Worm (Caenorhabditis elegans): Measurements from ENCODE around the gene T22D1.5.
A peak's percentile ranks its signal among the peaks of the same experiment; 100 is the strongest.

The T22D1.5 gene

DNA sequence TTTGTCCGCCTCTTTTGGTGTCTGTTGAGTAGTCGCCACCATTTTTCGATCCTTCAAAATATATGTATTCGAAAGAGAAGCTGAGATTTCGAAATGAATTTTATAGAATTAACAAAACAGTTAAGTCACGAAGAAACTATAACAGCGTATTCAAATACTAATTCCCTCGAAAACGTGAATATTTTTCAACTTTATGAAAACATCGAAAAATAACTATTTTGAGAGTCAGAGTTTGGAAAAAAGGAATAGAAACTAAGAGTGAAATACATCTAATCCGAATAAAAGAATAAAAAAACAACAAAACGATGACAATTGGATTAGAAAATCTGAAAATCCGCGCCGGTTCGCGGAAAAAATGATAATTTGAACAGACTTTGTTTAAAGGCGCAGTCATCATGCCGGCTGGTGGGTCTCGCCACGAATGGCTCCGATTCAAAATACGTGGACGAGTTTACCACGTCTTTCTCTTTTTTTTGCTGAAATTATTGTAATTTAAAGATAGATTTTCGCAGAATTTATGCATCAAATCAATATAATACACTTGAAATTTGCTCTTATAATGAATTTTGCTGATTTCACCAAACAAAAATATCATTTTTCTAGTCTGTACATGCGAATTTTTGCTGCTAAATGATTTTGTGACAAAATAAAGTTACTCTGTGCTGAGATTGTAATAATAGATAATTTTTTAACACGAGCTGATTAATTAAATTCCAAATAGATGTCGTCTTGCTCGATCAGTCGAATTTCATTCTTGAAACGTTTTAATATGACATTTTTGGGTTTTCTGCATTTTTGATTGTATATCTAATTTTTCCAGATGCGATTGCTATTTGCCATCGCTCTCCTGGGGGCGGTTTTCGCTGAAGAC lies 6.3 kb downstream of the T22D1.5 start, which contains the start of the genes rpn-1 and ribo-1 (continued):
- TF ChIP-seq mbf-1 (tag; optimal IDR thresholded peaks at IDR 0.05) (no peak), mab-5 (tag; optimal IDR thresholded peaks at IDR 0.05) (no peak), peb-1 (tag; optimal IDR thresholded peaks at IDR 0.05) (no peak)

DNA sequence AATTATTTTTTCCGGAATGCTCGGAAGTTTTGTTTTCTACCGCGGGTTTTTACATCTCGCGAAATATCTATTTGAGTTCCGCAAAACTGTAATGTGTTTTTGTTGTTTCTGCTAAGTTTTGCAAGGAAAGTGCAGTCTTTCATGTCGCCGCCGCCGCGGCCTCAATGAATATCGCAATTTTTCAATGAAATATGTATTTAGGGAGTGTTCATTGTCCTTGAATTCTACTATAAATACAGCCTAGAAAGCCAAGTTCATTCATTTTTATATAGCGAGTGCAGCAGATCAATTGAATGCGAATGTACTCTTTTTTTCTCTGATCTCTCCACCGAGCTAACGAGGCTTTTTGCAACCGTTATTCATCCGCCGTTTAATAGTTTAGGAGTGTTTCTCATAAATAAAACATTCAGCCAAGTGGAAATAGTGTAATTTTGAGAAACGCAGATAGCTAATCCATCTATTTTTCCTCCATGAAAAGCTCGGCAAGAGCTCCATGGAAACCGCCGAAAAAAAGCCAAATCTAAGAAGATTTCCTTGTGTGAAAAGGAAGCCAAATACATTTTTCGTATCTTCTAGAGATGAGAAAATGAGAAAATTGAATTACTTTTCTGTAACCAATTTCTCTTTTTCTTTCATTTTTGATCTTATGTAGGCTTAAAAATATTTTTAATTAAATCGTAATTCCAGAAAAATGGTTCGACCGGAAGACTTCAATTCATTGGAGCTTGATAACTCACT lies 9.3 kb downstream of the T22D1.5 start, which contains the start of gene T22D1.3:
T22D1.3 (plus strand) TSS at position 688 of the 738 bp plus-strand sequence.
- TF ChIP-seq unc-55 (GFP tag; optimal IDR thresholded peaks at IDR 0.05) = peak; percentile 59
- peak in 1 of 2 experiments; percentile 30 for TF ChIP-seq lsy-2 (tag; optimal IDR thresholded peaks at IDR 0.05)
- TF ChIP-seq ceh-16 (tag; optimal IDR thresholded peaks at IDR 0.05) = no peak
- TF ChIP-seq snpc-4 (tag; optimal IDR thresholded peaks at IDR 0.05) = peak; percentile 30
- no peak for TF ChIP-seq peb-1 (tag; optimal IDR thresholded peaks at IDR 0.05)
- TF ChIP-seq C34F6.9 (tag; optimal IDR thresholded peaks at IDR 0.05) = peak; percentile 19
- TF ChIP-seq crh-2 (tag; optimal IDR thresholded peaks at IDR 0.05) = no peak

DNA sequence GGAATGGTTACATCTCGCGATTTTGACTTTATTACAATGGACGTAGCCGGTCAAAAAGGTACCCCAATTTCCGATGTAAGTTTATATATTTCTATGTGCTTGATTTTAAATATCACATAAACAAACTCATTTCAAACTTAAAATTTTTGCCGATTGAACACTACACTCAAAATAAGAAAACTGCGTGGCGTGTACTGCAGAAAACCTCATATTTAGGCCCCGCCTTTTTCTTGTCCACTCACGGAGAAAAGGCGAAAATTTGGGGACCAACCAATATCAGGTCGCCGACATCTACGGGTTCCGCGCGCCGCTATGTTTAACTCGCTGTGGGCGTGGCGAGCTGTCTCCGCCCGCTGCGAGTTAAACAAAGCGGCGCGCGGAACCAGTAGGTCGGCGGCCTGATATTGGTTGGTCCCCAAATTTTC lies 10.4 kb downstream of the T22D1.5 start:
- TF ChIP-seq snpc-4 (tag; optimal IDR thresholded peaks at IDR 0.05) = peak; percentile 26

DNA sequence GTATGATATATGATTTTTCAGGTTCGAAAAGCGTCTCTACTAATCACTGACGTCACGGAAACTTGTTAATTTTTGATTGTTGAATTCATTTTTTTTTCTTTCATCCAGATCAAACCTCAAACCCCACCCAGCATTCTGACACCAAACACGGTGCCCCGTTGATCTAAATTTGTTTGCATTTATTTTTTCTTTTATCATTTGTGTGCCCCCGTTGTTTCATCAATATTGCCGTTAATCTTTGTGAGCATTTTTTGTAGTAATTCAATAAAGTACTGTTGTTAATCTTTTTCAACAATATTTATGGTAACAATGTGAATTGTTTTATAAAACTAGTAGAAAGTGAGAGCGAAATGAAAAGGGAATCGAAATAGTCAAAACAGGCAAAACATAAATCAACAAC lies 13.1 kb downstream of the T22D1.5 start:
- TF ChIP-seq nhr-25 (tag; optimal IDR thresholded peaks at IDR 0.05) = no peak
- TF ChIP-seq nhr-11 (tag; optimal IDR thresholded peaks at IDR 0.05) = no peak
- no peak for TF ChIP-seq nhr-10 (tag; optimal IDR thresholded peaks at IDR 0.05)

DNA sequence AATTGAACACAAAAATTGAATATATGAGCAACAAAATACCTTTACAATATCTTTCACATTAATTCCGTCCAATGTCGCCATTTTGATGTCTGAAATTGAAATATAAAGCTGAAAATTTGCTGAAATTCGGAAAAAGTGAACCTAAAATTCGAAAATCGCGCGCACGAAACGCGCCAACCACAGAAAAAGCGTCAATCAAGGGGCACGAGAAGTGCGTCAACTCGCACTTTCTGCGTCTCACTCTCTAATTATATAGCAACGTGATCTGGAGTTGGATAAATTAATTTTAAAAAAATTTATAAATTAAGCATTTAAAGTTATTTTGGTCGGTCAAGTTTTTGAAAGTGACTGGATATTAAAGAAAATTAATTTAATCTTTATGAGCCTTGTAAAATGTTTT lies 15.6 kb downstream of the T22D1.5 start, which contains the start of gene ruvb-2:
ruvb-2 (minus strand) TSS at position 89 of the 400 bp plus-strand sequence.
- TF ChIP-seq ztf-4 (tag; optimal IDR thresholded peaks at IDR 0.05) (peak; percentile 33), Y55F3AM.14 (GFP tag; optimal IDR thresholded peaks at IDR 0.05) (no peak), nhr-77 (tag; optimal IDR thresholded peaks at IDR 0.05) (no peak), unc-39 (tag; optimal IDR thresholded peaks at IDR 0.05) (no peak), C34F6.9 (tag; optimal IDR thresholded peaks at IDR 0.05) (peak; percentile 97), lin-13 (GFP tag; optimal IDR thresholded peaks at IDR 0.05) (peak; percentile 90), ztf-11 (tag; optimal IDR thresholded peaks at IDR 0.05) (no peak), mab-5 (tag; optimal IDR thresholded peaks at IDR 0.05) (peak; percentile 72), peb-1 (tag; optimal IDR thresholded peaks at IDR 0.05) (no peak), fos-1 (tag; optimal IDR thresholded peaks at IDR 0.05) (peak; percentile 77), egl-27 (tag; optimal IDR thresholded peaks at IDR 0.05) (peak; percentile 50), nhr-12 (tag; optimal IDR thresholded peaks at IDR 0.05) (no peak), dmd-4 (tag; optimal IDR thresholded peaks at IDR 0.05) (no peak), snpc-4 (tag; optimal IDR thresholded peaks at IDR 0.05) (peak; percentile 87), ama-1 (optimal IDR thresholded peaks at IDR 0.05) (peak; percentile 56), nhr-11 (tag; optimal IDR thresholded peaks at IDR 0.05) (no peak), mbf-1 (tag; optimal IDR thresholded peaks at IDR 0.05) (no peak), nhr-21 (tag; optimal IDR thresholded peaks at IDR 0.05) (peak; percentile 86), nhr-129 (tag; optimal IDR thresholded peaks at IDR 0.05) (peak; percentile 70), mdl-1 (tag; optimal IDR thresholded peaks at IDR 0.05) (peak in 1 of 2 experiments; percentile 79), sem-4 (tag; optimal IDR thresholded peaks at IDR 0.05) (peak; percentile 58), skn-1 (tag; optimal IDR thresholded peaks at IDR 0.05) (no peak), gmeb-1 (tag; optimal IDR thresholded peaks at IDR 0.05) (peak; percentile 93), nhr-237 (tag; optimal IDR thresholded peaks at IDR 0.05) (no peak), nhr-6 (tag; optimal IDR thresholded peaks at IDR 0.05) (peak; percentile 78), elt-3 (tag; optimal IDR thresholded peaks at IDR 0.05) (no peak), lin-39 (tag; optimal IDR thresholded peaks at IDR 0.05) (no peak), blmp-1 (tag; optimal IDR thresholded peaks at IDR 0.05; ENCODE audit: insufficient read depth) (peak; percentile 82), ceh-82 (tag; optimal IDR thresholded peaks at IDR 0.05) (peak; percentile 65), crh-2 (tag; optimal IDR thresholded peaks at IDR 0.05) (peak; percentile 91), nhr-10 (tag; optimal IDR thresholded peaks at IDR 0.05) (peak; percentile 21), alr-1 (tag; optimal IDR thresholded peaks at IDR 0.05) (no peak), ZK546.5 (tag; optimal IDR thresholded peaks at IDR 0.05) (peak; percentile 49), sma-9 (GFP tag; optimal IDR thresholded peaks at IDR 0.05) (peak; percentile 87), sma-9 (tag; optimal IDR thresholded peaks at IDR 0.05) (no peak), elt-1 (tag; optimal IDR thresholded peaks at IDR 0.05) (no peak), nhr-25 (tag; optimal IDR thresholded peaks at IDR 0.05) (peak; percentile 91), unc-62 (GFP tag; optimal IDR thresholded peaks at IDR 0.05) (no peak), ztf-1 (GFP tag; conservative IDR thresholded peaks at IDR 0.05) (no peak)
